Worm (Caenorhabditis elegans) whole organism, L4/young adult: Measurements from ENCODE around the gene gldi-7.

Experiments
- W03F9.2 ChIP-seq: fragments of 150-350 bp; optimal IDR thresholded peaks from 2 replicates; lab custom pipeline; 2014; ENCODE audit warnings: missing biosample characterization, missing genetic modification characterization
- dao-5 ChIP-seq: sonication (generic microtip); optimal IDR thresholded peaks from 2 replicates; lab custom pipeline; 2016; ENCODE audit warnings: missing genotype, missing genetic modification characterization, moderate library complexity, missing compliant biosample characterization

DNA sequence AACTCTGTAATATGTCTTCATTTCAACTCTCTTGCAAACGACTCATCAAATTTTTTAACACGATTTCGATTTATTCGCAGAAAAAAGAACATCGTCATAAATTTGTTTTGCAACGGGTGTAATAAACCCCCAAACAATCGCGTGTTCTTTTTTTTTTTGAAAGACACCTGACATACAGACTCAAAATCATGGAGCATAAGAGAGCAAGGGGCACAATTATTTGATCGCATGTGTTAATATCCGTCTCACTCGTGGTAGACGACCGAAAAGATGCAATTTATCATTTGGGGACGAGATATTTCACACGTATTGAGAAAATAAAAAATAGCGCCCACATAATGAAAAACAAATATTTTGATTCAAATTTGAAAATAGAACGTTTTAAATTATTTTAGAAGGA is 34.8 kb downstream of the gldi-7 start:
- no peak for TF ChIP-seq W03F9.2 (tag; lab: Kevin White, UChicago)
- no peak for TF ChIP-seq dao-5 (tag; lab: Kevin White, UChicago)
